Worm (Caenorhabditis elegans): ENCODE measurements around the gene fbxb-47.

The fbxb-47 gene

DNA sequence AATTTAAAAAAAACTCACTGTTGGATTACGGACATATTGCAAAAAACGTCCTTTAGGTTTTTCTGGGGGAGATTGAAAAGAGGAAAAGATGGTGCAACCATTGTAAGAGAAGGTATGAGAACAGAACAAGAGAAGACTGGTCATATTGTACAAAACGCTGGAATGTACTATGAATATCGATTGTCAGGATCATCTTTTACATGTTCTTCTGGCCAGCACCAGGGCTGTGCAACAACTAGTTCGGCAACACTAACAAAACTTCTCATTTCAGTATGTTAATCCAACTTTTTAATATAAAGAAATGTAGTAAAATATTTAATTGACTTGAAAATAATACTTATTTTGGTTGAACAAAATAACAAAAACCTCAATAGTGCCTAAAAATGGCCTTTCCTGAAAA, at the start of gene fbxb-47:
Gene fbxb-47, minus strand, starts transcription at position 101 of the 400 bp plus-strand sequence.
- TF ChIP-seq nhr-20 (tag; optimal IDR thresholded peaks at IDR 0.05) (no peak), pqm-1 (tag; optimal IDR thresholded peaks at IDR 0.05) (no peak), zip-4 (GFP tag; optimal IDR thresholded peaks at IDR 0.05) (no peak), sox-4 (tag; optimal IDR thresholded peaks at IDR 0.05) (no peak), irx-1 (tag; optimal IDR thresholded peaks at IDR 0.05) (no peak), swsn-7 (tag; optimal IDR thresholded peaks at IDR 0.05) (no peak), nhr-84 (tag; optimal IDR thresholded peaks at IDR 0.05) (no peak), sptf-1 (tag; optimal IDR thresholded peaks at IDR 0.05) (no peak), unc-86 (tag; optimal IDR thresholded peaks at IDR 0.05) (no peak), ceh-90 (tag; optimal IDR thresholded peaks at IDR 0.05) (no peak), ama-1 (optimal IDR thresholded peaks at IDR 0.05) (no peak), C16A3.4 (tag; optimal IDR thresholded peaks at IDR 0.05) (no peak), unc-130 (tag; optimal IDR thresholded peaks at IDR 0.05) (no peak), nhr-85 (tag) (no peak), egl-13 (tag; optimal IDR thresholded peaks at IDR 0.05) (no peak), nhr-90 (tag; optimal IDR thresholded peaks at IDR 0.05; ENCODE audit: poor library complexity) (no peak), ets-5 (GFP tag; IDR thresholded peaks at IDR 0.05) (no peak), fkh-8 (tag; optimal IDR thresholded peaks at IDR 0.05) (no peak)

DNA sequence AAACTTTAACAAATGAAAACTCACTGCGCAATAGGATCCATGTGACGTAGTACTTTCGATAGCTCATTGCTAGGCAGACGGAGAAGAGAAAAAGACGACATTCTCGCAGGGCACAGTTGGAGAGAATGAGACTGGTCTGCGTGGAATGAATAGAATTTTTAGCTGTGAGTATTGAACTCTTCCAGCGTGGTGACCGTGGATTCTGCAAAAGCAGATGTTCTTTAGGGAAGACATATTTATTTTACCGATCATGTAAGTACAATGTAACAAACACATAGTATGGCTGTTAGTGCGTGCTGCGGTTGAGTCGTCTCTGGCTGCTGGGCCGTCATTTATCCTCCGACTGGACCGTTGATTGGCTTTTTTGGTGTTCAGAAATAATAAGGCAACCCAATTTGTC, 49.7 kb upstream of the fbxb-47 start, which contains the start of gene F36H5.9:
Gene F36H5.9, minus strand, starts transcription at position 101 of the 400 bp plus-strand sequence.
- TF ChIP-seq ceh-63 (GFP tag; optimal IDR thresholded peaks at IDR 0.05), result no peak
- TF ChIP-seq pag-3 (tag; optimal IDR thresholded peaks at IDR 0.05; ENCODE audit: borderline replicate concordance, insufficient read depth), result no peak
- TF ChIP-seq nhr-19 (GFP tag; conservative IDR thresholded peaks at IDR 0.05), result no peak

DNA sequence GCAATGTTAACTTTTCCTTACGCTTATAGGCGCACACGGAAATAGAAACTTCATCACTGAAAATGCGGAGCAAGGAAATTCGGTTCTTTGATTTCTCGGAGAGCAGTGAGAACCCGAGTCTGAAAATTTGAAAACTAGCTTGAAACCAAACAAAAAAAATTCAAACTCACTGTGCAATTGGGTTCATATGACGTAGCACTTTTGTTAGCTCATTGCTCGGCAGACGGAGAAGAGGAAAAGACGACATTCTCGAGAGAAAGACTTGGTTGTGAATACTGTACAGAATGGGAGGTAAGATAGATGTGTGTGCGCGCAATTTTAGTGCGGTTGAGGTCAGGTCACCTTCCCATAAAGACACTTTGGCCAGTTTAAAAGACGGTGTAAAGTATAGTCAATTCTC, 47.1 kb upstream of the fbxb-47 start, which contains the start of the genes F36H5.13 and F36H5.8:
Gene F36H5.13, minus strand, starts transcription at position 101 of the 400 bp plus-strand sequence.
Gene F36H5.8, minus strand, starts transcription at position 274 of the 400 bp plus-strand sequence.
- TF ChIP-seq ces-1 (GFP tag; optimal IDR thresholded peaks at IDR 0.05) (no peak), aly-2 (tag; optimal IDR thresholded peaks at IDR 0.05) (no peak), snpc-4 (tag; optimal IDR thresholded peaks at IDR 0.05) (no peak), alr-1 (tag; optimal IDR thresholded peaks at IDR 0.05; ENCODE audit: borderline replicate concordance) (no peak), ceh-8 (GFP tag; optimal IDR thresholded peaks at IDR 0.05) (no peak), egl-27 (tag; optimal IDR thresholded peaks at IDR 0.05) (no peak), nhr-90 (tag; optimal IDR thresholded peaks at IDR 0.05; ENCODE audit: poor library complexity) (no peak)

DNA sequence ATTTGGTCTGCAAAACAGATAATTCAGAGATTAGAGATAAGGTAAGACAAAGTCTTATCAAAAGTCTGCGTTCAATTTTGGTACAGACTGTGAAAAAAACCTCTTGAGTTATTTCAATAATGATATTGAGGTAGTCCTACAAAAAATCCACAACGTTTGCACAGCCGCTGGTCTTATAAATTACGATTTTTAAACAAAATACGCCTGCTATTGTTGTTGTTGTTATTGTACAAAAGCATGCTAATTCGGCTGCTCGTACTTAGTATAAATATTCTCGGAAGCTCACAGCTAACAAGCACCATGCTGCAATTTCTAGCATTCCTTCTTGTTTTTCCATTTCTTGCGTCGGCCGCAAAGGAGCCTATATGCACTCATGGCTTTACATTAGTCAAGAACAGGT, 40.9 kb upstream of the fbxb-47 start, which contains the start of gene clec-19:
Gene clec-19, plus strand, starts transcription at position 301 of the 400 bp plus-strand sequence.
- TF ChIP-seq elt-3 (tag; optimal IDR thresholded peaks at IDR 0.05) (no peak), pag-3 (tag; optimal IDR thresholded peaks at IDR 0.05; ENCODE audit: borderline replicate concordance, insufficient read depth) (no peak), ceh-8 (GFP tag; optimal IDR thresholded peaks at IDR 0.05) (no peak), xbp-1 (tag; optimal IDR thresholded peaks at IDR 0.05) (no peak), snpc-4 (tag; optimal IDR thresholded peaks at IDR 0.05) (no peak), tbx-2 (tag; optimal IDR thresholded peaks at IDR 0.05) (no peak), lir-3 (tag; optimal IDR thresholded peaks at IDR 0.05; ENCODE audit: poor library complexity) (no peak), blmp-1 (tag; optimal IDR thresholded peaks at IDR 0.05) (no peak)

DNA sequence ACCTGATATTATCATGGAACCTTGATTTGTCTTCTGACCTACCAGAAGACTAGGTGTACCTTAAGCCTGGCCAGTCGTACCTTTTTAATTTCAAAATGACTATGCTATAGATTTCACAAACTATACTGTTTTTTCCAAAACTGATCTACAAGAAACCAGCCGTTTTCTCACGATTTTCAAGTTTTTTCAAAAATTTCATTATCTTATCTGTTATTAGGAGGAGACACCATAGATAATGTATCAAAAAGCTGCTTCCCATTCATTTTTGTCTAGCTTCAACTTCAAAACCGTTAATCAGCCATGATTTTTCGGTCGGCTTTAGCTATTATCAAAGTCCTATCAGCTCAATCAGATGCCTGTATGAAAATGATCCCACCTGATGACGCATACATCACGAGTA, 39.3 kb upstream of the fbxb-47 start, which contains the start of gene F36H5.12:
Gene F36H5.12, plus strand, starts transcription at position 301 of the 400 bp plus-strand sequence.
- TF ChIP-seq efl-1 (optimal IDR thresholded peaks at IDR 0.05) (no peak), efl-1 (GFP tag; optimal IDR thresholded peaks at IDR 0.05 in 1 of 2) (no peak), isw-1 (GFP tag; IDR thresholded peaks at IDR 0.05) (no peak), ama-1 (optimal IDR thresholded peaks at IDR 0.05) (no peak), mep-1 (tag; optimal IDR thresholded peaks at IDR 0.05) (no peak), nhr-237 (tag; optimal IDR thresholded peaks at IDR 0.05) (no peak), unc-62 (GFP tag; optimal IDR thresholded peaks at IDR 0.05) (no peak), swsn-7 (tag; optimal IDR thresholded peaks at IDR 0.05) (no peak), skn-1 (tag; optimal IDR thresholded peaks at IDR 0.05) (no peak), nhr-71 (tag; optimal IDR thresholded peaks at IDR 0.05) (no peak), hlh-17 (GFP tag; optimal IDR thresholded peaks at IDR 0.05; ENCODE audit: borderline replicate concordance) (no peak), ceh-90 (tag; optimal IDR thresholded peaks at IDR 0.05) (no peak), nhr-47 (tag; optimal IDR thresholded peaks at IDR 0.05) (no peak), dpl-1 (GFP tag; optimal IDR thresholded peaks at IDR 0.05) (no peak), unc-130 (tag; optimal IDR thresholded peaks at IDR 0.05) (no peak), pqm-1 (tag; optimal IDR thresholded peaks at IDR 0.05) (no peak), C34B4.2 (tag; optimal IDR thresholded peaks at IDR 0.05) (no peak), alr-1 (tag; optimal IDR thresholded peaks at IDR 0.05; ENCODE audit: borderline replicate concordance) (no peak), mef-2 (tag; optimal IDR thresholded peaks at IDR 0.05) (no peak)

Data from whole organism, L1 larva.